Worm (Caenorhabditis elegans) whole organism, young adult: ENCODE measurements around the gene txt-19.

ENCODE experiments used
- C06A6.2 ChIP-seq: fragments of 200-800 bp; sonication (Bioruptor generic); conservative IDR thresholded peaks from 2 replicates; pipeline ENCODE4 v1.3.6; 2022; ENCODE audit warnings: missing genetic modification characterization, missing compliant biosample characterization
- F37B4.10 ChIP-seq: fragments of 200-800 bp; sonication (Bioruptor generic); IDR thresholded peaks from 2 replicates; pipeline ENCODE4 v1.3.6; 2022; ENCODE audit warnings: missing genetic modification characterization, missing compliant biosample characterization
- F49E8.2 ChIP-seq: sonication (generic microtip); optimal IDR thresholded peaks from 3 replicates; lab custom pipeline; 2017; ENCODE audit warnings: missing genetic modification characterization, mild to moderate bottlenecking, missing compliant biosample characterization, antibody characterized with exemption, moderate library complexity; ENCODE audit not compliant: insufficient read depth
- F57C9.4 ChIP-seq: sonication (generic microtip); optimal IDR thresholded peaks from 2 replicates; lab custom pipeline; 2017; ENCODE audit warnings: mild to moderate bottlenecking, missing genetic modification characterization, missing compliant biosample characterization
- K12H6.12 ChIP-seq: fragments of 200-800 bp; sonication (Bioruptor generic); optimal IDR thresholded peaks from 2 replicates; lab custom pipeline; 2018; ENCODE audit warnings: mild to moderate bottlenecking, missing genetic modification characterization, missing compliant biosample characterization
- Y53F4B.3 ChIP-seq: fragments of 200-800 bp; sonication (Bioruptor generic); IDR thresholded peaks from 2 replicates; pipeline ENCODE4 v1.3.6; 2022; ENCODE audit warnings: missing genetic modification reagents, missing genetic modification characterization, missing compliant biosample characterization
- Y56A3A.18 ChIP-seq: fragments of 200-800 bp; sonication (Bioruptor generic); IDR thresholded peaks from 2 replicates; pipeline ENCODE4 v1.3.6; 2022; ENCODE audit warnings: missing genetic modification reagents, missing genetic modification characterization, missing compliant biosample characterization
- Y79H2A.3 ChIP-seq: fragments of 200-800 bp; sonication (Bioruptor generic); conservative IDR thresholded peaks from 2 replicates; pipeline ENCODE4 v1.3.6; 2022; ENCODE audit warnings: missing genetic modification reagents, missing genetic modification characterization, missing compliant biosample characterization
- atf-7 ChIP-seq: sonication (generic microtip); optimal IDR thresholded peaks from 2 replicates; lab custom pipeline; 2017; ENCODE audit warnings: mild to moderate bottlenecking, missing genetic modification characterization, missing compliant biosample characterization
- bed-1 ChIP-seq: fragments of 200-800 bp; sonication (Bioruptor generic); IDR thresholded peaks from 2 replicates; pipeline ENCODE4 v1.3.6; 2022; ENCODE audit warnings: missing genetic modification reagents, missing genetic modification characterization, missing compliant biosample characterization
- bed-2 ChIP-seq: fragments of 200-800 bp; sonication (Bioruptor generic); IDR thresholded peaks from 2 replicates; pipeline ENCODE4 v1.3.6; 2022; ENCODE audit warnings: missing genetic modification reagents, missing genetic modification characterization, missing compliant biosample characterization
- cebp-1 ChIP-seq, 2 experiments: fragments of 200-800 bp in 1 of 2; sonication (Bioruptor generic) in 1 of 2; sonication (generic microtip) in 1 of 2; IDR thresholded peaks in 1 of 2; optimal IDR thresholded peaks in 1 of 2; 2 replicates each; pipeline versions ENCODE4 v1.3.6 to Lab custom; 2017 to 2022; ENCODE audit warnings: missing compliant biosample characterization in 2 of 2, missing genetic modification characterization in 2 of 2, mild to moderate bottlenecking in 1 of 2, missing genetic modification reagents in 1 of 2, moderate library complexity in 1 of 2
- die-1 ChIP-seq: sonication (generic microtip); optimal IDR thresholded peaks from 2 replicates; lab custom pipeline; 2016; ENCODE audit warnings: missing genotype, mild to moderate bottlenecking, missing genetic modification characterization, missing compliant biosample characterization
- lag-1 ChIP-seq: fragments of 200-800 bp; sonication (Bioruptor generic); IDR thresholded peaks from 2 replicates; pipeline ENCODE4 v1.3.6; 2022; ENCODE audit warnings: missing genetic modification reagents, missing genetic modification characterization, missing compliant biosample characterization
- let-607 ChIP-seq, 2 experiments: fragments of 200-800 bp in 1 of 2; sonication (Bioruptor generic) in 1 of 2; sonication (generic microtip) in 1 of 2; optimal IDR thresholded peaks; 2 replicates each; lab custom pipeline; 2016 to 2018; ENCODE audit warnings: mild to moderate bottlenecking in 2 of 2, missing compliant biosample characterization in 2 of 2, missing genetic modification characterization in 2 of 2, moderate library complexity in 2 of 2, missing genotype in 1 of 2
- lin-35 ChIP-seq, 3 experiments: fragments of 150-350 bp in 2 of 3; sonication (generic microtip) in 1 of 3; optimal IDR thresholded peaks; 2 replicates each; lab custom pipeline; 2014 to 2018; ENCODE audit warnings: missing biosample characterization in 3 of 3, missing genetic modification characterization in 3 of 3, missing genetic modification reagents in 3 of 3
- lsy-27 ChIP-seq: sonication (generic microtip); optimal IDR thresholded peaks from 2 replicates; lab custom pipeline; 2017; ENCODE audit warnings: missing genetic modification characterization, mild to moderate bottlenecking, missing compliant biosample characterization, antibody characterized with exemption, missing genotype, borderline replicate concordance; ENCODE audit not compliant: insufficient read depth
- madf-8 ChIP-seq: fragments of 200-800 bp; sonication (Bioruptor generic); conservative IDR thresholded peaks from 2 replicates; pipeline ENCODE4 v1.3.6; 2022; ENCODE audit warnings: missing genetic modification reagents, missing genetic modification characterization, missing compliant biosample characterization
- mcd-1 ChIP-seq: fragments of 200-800 bp; sonication (Bioruptor generic); IDR thresholded peaks from 2 replicates; pipeline ENCODE4 v1.3.6; 2022; ENCODE audit warnings: missing genetic modification reagents, missing genetic modification characterization, missing compliant biosample characterization
- nhr-80 ChIP-seq: sonication (generic microtip); optimal IDR thresholded peaks from 2 replicates; lab custom pipeline; 2016; ENCODE audit warnings: missing genetic modification characterization, missing compliant biosample characterization
- sea-2 ChIP-seq: fragments of 200-800 bp; sonication (Bioruptor generic); IDR thresholded peaks from 2 replicates; pipeline ENCODE4 v1.3.6; 2022; ENCODE audit warnings: missing genetic modification characterization, missing compliant biosample characterization
- snpc-3.4 ChIP-seq: sonication (generic microtip); optimal IDR thresholded peaks from 2 replicates; lab custom pipeline; 2017; ENCODE audit warnings: missing genetic modification characterization, mild to moderate bottlenecking, missing compliant biosample characterization, antibody characterized with exemption, moderate library complexity, missing genotype, missing genetic modification reagents
- tbx-9 ChIP-seq: sonication (generic microtip); optimal IDR thresholded peaks from 2 replicates; lab custom pipeline; 2016; ENCODE audit warnings: borderline replicate concordance, missing genetic modification characterization, inconsistent platforms, missing compliant biosample characterization
- tlf-1 ChIP-seq: fragments of 200-800 bp; sonication (Bioruptor generic); optimal IDR thresholded peaks from 2 replicates; lab custom pipeline; 2018; ENCODE audit warnings: mild to moderate bottlenecking, missing genetic modification characterization, missing compliant biosample characterization
- ztf-18 ChIP-seq: sonication (generic microtip); optimal IDR thresholded peaks from 2 replicates; lab custom pipeline; 2016; ENCODE audit warnings: missing genotype, mild to moderate bottlenecking, missing genetic modification characterization, missing compliant biosample characterization

The txt-19 gene

ce11 chrIV:12894996-12895395, 49.3 kb downstream of the txt-19 start, which contains the start of gene K08D8.11:
TSS of gene K08D8.11 (plus strand) at chrIV:12895296.
- TF ChIP-seq snpc-3.4 (tag; lab: Kevin White, UChicago) (no peak), F49E8.2 (no peak), atf-7 (no peak), ztf-18 (tag; lab: Kevin White, UChicago) (no peak), sea-2 (GFP tag; lab: Robert Waterston, UW) (no peak), F57C9.4 (tag; lab: Kevin White, UChicago) (no peak), Y53F4B.3 (GFP tag; lab: Robert Waterston, UW) (no peak), bed-1 (GFP tag; lab: Robert Waterston, UW) (no peak), mcd-1 (GFP tag; lab: Robert Waterston, UW) (no peak), Y56A3A.18 (GFP tag; lab: Robert Waterston, UW) (no peak), lag-1 (GFP tag; lab: Robert Waterston, UW) (no peak), F37B4.10 (GFP tag; lab: Robert Waterston, UW) (no peak), bed-2 (GFP tag; lab: Robert Waterston, UW) (no peak), madf-8 (GFP tag; lab: Robert Waterston, UW) (no peak)

ce11 chrIV:12896371-12896882, 50.7 kb downstream of the txt-19 start, which contains the start of gene K08D8.7:
TSS of gene K08D8.7 (plus strand) at chrIV:12896832.
- TF ChIP-seq bed-1 (GFP tag; lab: Robert Waterston, UW): no peak
- TF ChIP-seq cebp-1 (GFP tag; IDR thresholded peaks at IDR 0.05; lab: Robert Waterston, UW): no peak
- TF ChIP-seq cebp-1 (tag; optimal IDR thresholded peaks at IDR 0.05; lab: Kevin White, UChicago): no peak
- TF ChIP-seq let-607 (tag; optimal IDR thresholded peaks at IDR 0.05; lab: Kevin White, UChicago): no peak
- no peak for TF ChIP-seq tlf-1
- no peak for TF ChIP-seq die-1 (tag; lab: Kevin White, UChicago)
- peak; percentile 21 for TF ChIP-seq nhr-80 (tag; lab: Kevin White, UChicago)
- TF ChIP-seq Y79H2A.3 (GFP tag; lab: Robert Waterston, UW): no peak
- TF ChIP-seq C06A6.2 (GFP tag; lab: Robert Waterston, UW): no peak
- no peak for TF ChIP-seq lin-35 (GFP tag; optimal IDR thresholded peaks at IDR 0.05; lab: Kevin White, UChicago)

ce11 chrIV:12897146-12897545, 51.4 kb downstream of the txt-19 start:
- TF ChIP-seq tbx-9 (tag; lab: Kevin White, UChicago) (no peak), K12H6.12 (no peak), cebp-1 (GFP tag; IDR thresholded peaks at IDR 0.05; lab: Robert Waterston, UW) (peak; percentile 57; the same call in 1 of the 2 replicates), cebp-1 (tag; optimal IDR thresholded peaks at IDR 0.05; lab: Kevin White, UChicago) (peak; percentile 79), lsy-27 (no peak)
